Worm (Caenorhabditis elegans): Measurements from ENCODE around the gene uev-2.
A peak's percentile ranks its signal among the peaks of the same experiment; 100 is the strongest.

uev-2 gene

ce11 chrIII:5621236-5621635 is 38.3 kb downstream of the uev-2 start (continued):
- TF ChIP-seq egrh-3 (GFP tag; IDR thresholded peaks at IDR 0.05): no peak
- no peak for TF ChIP-seq aptf-3 (GFP tag; IDR thresholded peaks at IDR 0.05)
- peak; percentile 17 for TF ChIP-seq nhr-90 (tag; optimal IDR thresholded peaks at IDR 0.05)
- peak; percentile 77; the same call in 1 of the 2 replicates for TF ChIP-seq aptf-2 (GFP tag; conservative IDR thresholded peaks at IDR 0.05)
- TF ChIP-seq akir-1 (GFP tag; optimal IDR thresholded peaks at IDR 0.05): no peak

- no peak for TF ChIP-seq lir-1 (GFP tag; conservative IDR thresholded peaks at IDR 0.05)
Measured at ce11 chrIII:5622232-5623009, 39.5 kb downstream of the uev-2 start.

- TF ChIP-seq hmg-1.2 (GFP tag; IDR thresholded peaks at IDR 0.05) (no peak), zfh-2 (GFP tag; conservative IDR thresholded peaks at IDR 0.05) (0 out of 2 replicates have a peak, but pooled peaks have one; percentile 33)
Measured at ce11 chrIII:5623418-5623817, 40.5 kb downstream of the uev-2 start.

- TF ChIP-seq F52B5.7 (tag; optimal IDR thresholded peaks at IDR 0.05) (no peak), ztf-3 (GFP tag; optimal IDR thresholded peaks at IDR 0.05) (no peak), lsy-27 (tag; optimal IDR thresholded peaks at IDR 0.05; ENCODE audit: borderline replicate concordance, insufficient read depth) (no peak), ceh-58 (GFP tag; IDR thresholded peaks at IDR 0.05) (no peak), nfya-1 (tag; optimal IDR thresholded peaks at IDR 0.05; ENCODE audit: borderline replicate concordance, insufficient read depth) (no peak)
Measured at ce11 chrIII:5624835-5625234, 41.9 kb downstream of the uev-2 start, which contains the start of gene daf-4. Gene daf-4 (plus strand): TSS chrIII:5625135.

ce11 chrIII:5627532-5627931 is 44.6 kb downstream of the uev-2 start:
- TF ChIP-seq aptf-2 (GFP tag; conservative IDR thresholded peaks at IDR 0.05): 0 out of 2 replicates have a peak, but pooled peaks have one; percentile 5

ce11 chrIII:5629225-5629624 is 46.3 kb downstream of the uev-2 start:
- no peak for TF ChIP-seq lin-54 (GFP tag; optimal IDR thresholded peaks at IDR 0.05)
- TF ChIP-seq rcor-1 (GFP tag; IDR thresholded peaks at IDR 0.05): no peak
- no peak for TF ChIP-seq dpl-1 (GFP tag; optimal IDR thresholded peaks at IDR 0.05)
- TF ChIP-seq Y95B8A.8 (GFP tag; IDR thresholded peaks at IDR 0.05): no peak
- TF ChIP-seq unc-130 (GFP tag; optimal IDR thresholded peaks at IDR 0.05): no peak
- no peak for TF ChIP-seq snpc-1.1 (tag; optimal IDR thresholded peaks at IDR 0.05; ENCODE audit: insufficient read depth)

ce11 chrIII:5630350-5630749 is 47.4 kb downstream of the uev-2 start:
- TF ChIP-seq nhr-179 (tag; optimal IDR thresholded peaks at IDR 0.05) (no peak), sdz-38 (tag; optimal IDR thresholded peaks at IDR 0.05) (no peak), egrh-3 (GFP tag; IDR thresholded peaks at IDR 0.05) (no peak), pbrm-1 (GFP tag; IDR thresholded peaks at IDR 0.05) (no peak), snpc-1.3 (tag; optimal IDR thresholded peaks at IDR 0.05; ENCODE audit: insufficient read depth) (no peak), tbp1 (GFP tag; optimal IDR thresholded peaks at IDR 0.05) (no peak), F37B4.10 (GFP tag; IDR thresholded peaks at IDR 0.05) (no peak), T07F8.4 (tag; optimal IDR thresholded peaks at IDR 0.05) (no peak), rec-8 (tag; optimal IDR thresholded peaks at IDR 0.05) (no peak), efl-1 (GFP tag; optimal IDR thresholded peaks at IDR 0.05) (no peak), F57C9.4 (tag; optimal IDR thresholded peaks at IDR 0.05) (no peak), ceh-27 (GFP tag; optimal IDR thresholded peaks at IDR 0.05) (no peak)
